Fruit fly (Drosophila melanogaster) whole organism, embryonic: ENCODE results near the gene Jarid2.

ENCODE experiments used
- Bdp1 ChIP-seq: fragments of 200-800 bp; sonication (Bioruptor generic); optimal IDR thresholded peaks from 3 replicates; lab custom pipeline; 2016; ENCODE audit warnings: missing biosample characterization, missing genetic modification characterization
- CG10959 ChIP-seq: fragments of 200-800 bp; sonication (Bioruptor generic); IDR thresholded peaks from 2 replicates; pipeline ENCODE4 v1.3.6; 2022; ENCODE audit warnings: missing biosample characterization, missing genetic modification characterization
- CG11695 ChIP-seq: fragments of 200-800 bp; sonication (Bioruptor generic); IDR thresholded peaks from 3 replicates; pipeline ENCODE4 v1.3.6; 2022; ENCODE audit warnings: missing biosample characterization, missing genetic modification characterization
- CG12071 ChIP-seq: fragments of 200-800 bp; sonication (Bioruptor generic); optimal IDR thresholded peaks from 3 replicates; lab custom pipeline; 2018; ENCODE audit warnings: missing biosample characterization, mild to moderate bottlenecking, missing genetic modification characterization
- CG13287 ChIP-seq: fragments of 200-800 bp; sonication (Bioruptor generic); IDR thresholded peaks from 2 replicates; pipeline ENCODE4 v1.3.6; 2022; ENCODE audit warnings: missing biosample characterization, missing genetic modification characterization; ENCODE audit not compliant: partially characterized antibody
- CG2678 ChIP-seq: fragments of 200-800 bp; sonication (Bioruptor generic); optimal IDR thresholded peaks from 3 replicates; lab custom pipeline; 2019; ENCODE audit warnings: missing biosample characterization, mild to moderate bottlenecking, missing genetic modification characterization, moderate library complexity
- CG31441 ChIP-seq: fragments of 200-800 bp; sonication (Bioruptor generic); IDR thresholded peaks from 2 replicates; pipeline ENCODE4 v1.3.6; 2022; ENCODE audit warnings: missing biosample characterization, missing genetic modification characterization
- CG33213 ChIP-seq: fragments of 200-800 bp; sonication (Bioruptor generic); optimal IDR thresholded peaks from 3 replicates; lab custom pipeline; 2016; ENCODE audit warnings: missing biosample characterization, missing genetic modification characterization
- CG3407 ChIP-seq: fragments of 200-800 bp; sonication (Bioruptor generic); optimal IDR thresholded peaks from 2 replicates; lab custom pipeline; 2018; ENCODE audit warnings: missing biosample characterization, mild to moderate bottlenecking, missing genetic modification characterization
- CG4617 ChIP-seq: fragments of 200-800 bp; sonication (Bioruptor generic); optimal IDR thresholded peaks from 3 replicates; lab custom pipeline; 2016; ENCODE audit warnings: missing biosample characterization, missing genetic modification characterization, borderline replicate concordance
- CG4820 ChIP-seq: fragments of 200-800 bp; sonication (Bioruptor generic); optimal IDR thresholded peaks from 3 replicates; lab custom pipeline; 2016; ENCODE audit warnings: missing biosample characterization, missing genetic modification characterization
- CG5245 ChIP-seq: fragments of 200-800 bp; sonication (Bioruptor generic); optimal IDR thresholded peaks from 3 replicates; lab custom pipeline; 2016; ENCODE audit warnings: missing biosample characterization, missing genetic modification characterization
- CG6683 ChIP-seq: fragments of 200-800 bp; sonication (Bioruptor generic); optimal IDR thresholded peaks from 2 replicates; lab custom pipeline; 2017; ENCODE audit warnings: missing biosample characterization, mild to moderate bottlenecking, missing genetic modification characterization, missing genetic modification reagents
- CG7556 ChIP-seq: fragments of 200-800 bp; sonication (Bioruptor generic); optimal IDR thresholded peaks from 2 replicates; lab custom pipeline; 2017; ENCODE audit warnings: missing biosample characterization, mild to moderate bottlenecking, missing genetic modification characterization
- CG9817 ChIP-seq: fragments of 200-800 bp; sonication (Bioruptor generic); optimal IDR thresholded peaks from 2 replicates; lab custom pipeline; 2018; ENCODE audit warnings: missing biosample characterization, mild to moderate bottlenecking, missing genetic modification characterization, moderate library complexity
- CG9932 ChIP-seq: fragments of 200-800 bp; sonication (Bioruptor generic); IDR thresholded peaks from 2 replicates; pipeline ENCODE4 v1.3.6; 2022; ENCODE audit warnings: missing biosample characterization, missing genetic modification characterization
- Eip74EF ChIP-seq, 2 experiments: fragments of 200-800 bp in 1 of 2; fragments of >200 bp in 1 of 2; sonication (Bioruptor generic) in 1 of 2; optimal IDR thresholded peaks; 2 replicates each; lab custom pipeline; 2017 to 2019; ENCODE audit warnings: missing biosample characterization in 2 of 2, missing genetic modification characterization in 2 of 2, mild to moderate bottlenecking in 1 of 2, moderate library complexity in 1 of 2
- H2.0 ChIP-seq: fragments of 200-800 bp; sonication (Bioruptor generic); IDR thresholded peaks from 2 replicates; pipeline ENCODE4 v1.3.6; 2022; ENCODE audit warnings: missing biosample characterization, missing genetic modification characterization
- HLH54F ChIP-seq: fragments of 200-800 bp; sonication (Bioruptor generic); optimal IDR thresholded peaks from 3 replicates; lab custom pipeline; 2016; ENCODE audit warnings: missing biosample characterization, missing genetic modification characterization
- Lim3 ChIP-seq: fragments of 200-800 bp; sonication (Bioruptor generic); IDR thresholded peaks from 2 replicates; pipeline ENCODE4 v1.3.6; 2022; ENCODE audit warnings: missing biosample characterization, missing genetic modification characterization
- Meics ChIP-seq: fragments of 200-800 bp; sonication (Bioruptor generic); optimal IDR thresholded peaks from 2 replicates; lab custom pipeline; 2017; ENCODE audit warnings: missing biosample characterization, mild to moderate bottlenecking, missing genetic modification characterization
- Mrtf ChIP-seq: fragments of 200-800 bp; sonication (Bioruptor generic); IDR thresholded peaks from 3 replicates; pipeline ENCODE4 v1.3.6; 2022; ENCODE audit warnings: missing biosample characterization, missing genetic modification characterization
- Taf1 ChIP-seq: fragments of 200-800 bp; sonication (Bioruptor generic); IDR thresholded peaks from 2 replicates; pipeline ENCODE4 v1.3.6; 2022; ENCODE audit warnings: missing biosample characterization, missing genetic modification characterization
- Xbp1 ChIP-seq: fragments of 200-800 bp; sonication (Bioruptor generic); optimal IDR thresholded peaks from 3 replicates; lab custom pipeline; 2016; ENCODE audit warnings: missing biosample characterization, mild to moderate bottlenecking, missing genetic modification characterization
- Xrp1 ChIP-seq: fragments of 200-800 bp; sonication (Bioruptor generic); IDR thresholded peaks from 2 replicates; pipeline ENCODE4 v1.3.6; 2022; ENCODE audit warnings: missing biosample characterization, missing genetic modification characterization
- amos ChIP-seq: fragments of 200-800 bp; sonication (Bioruptor generic); IDR thresholded peaks from 2 replicates; pipeline ENCODE4 v1.3.6; 2022; ENCODE audit warnings: missing biosample characterization, missing genetic modification characterization; ENCODE audit not compliant: partially characterized antibody
- ara ChIP-seq: fragments of 200-800 bp; sonication (Bioruptor generic); IDR thresholded peaks from 2 replicates; pipeline ENCODE4 v1.3.6; 2022; ENCODE audit warnings: missing biosample characterization, missing genetic modification characterization
- chif ChIP-seq, 2 experiments: fragments of 200-800 bp; sonication (Bioruptor generic); optimal IDR thresholded peaks; 3 replicates each; lab custom pipeline; 2016; ENCODE audit warnings: missing biosample characterization in 2 of 2, missing genetic modification characterization in 2 of 2
- chinmo ChIP-seq: fragments of 200-800 bp; sonication (Bioruptor generic); IDR thresholded peaks from 4 replicates; pipeline ENCODE4 v1.3.6; 2022; ENCODE audit warnings: missing biosample characterization, missing genetic modification characterization; ENCODE audit not compliant: partially characterized antibody
- chm ChIP-seq: fragments of 200-800 bp; sonication (Bioruptor generic); IDR thresholded peaks from 2 replicates; pipeline ENCODE4 v1.3.6; 2022; ENCODE audit warnings: missing biosample characterization, missing genetic modification characterization
- ci ChIP-seq: fragments of 200-800 bp; sonication (Bioruptor generic); IDR thresholded peaks from 3 replicates; pipeline ENCODE4 v1.3.6; 2022; ENCODE audit warnings: missing biosample characterization, missing genetic modification characterization
- disco-r ChIP-seq: fragments of 200-800 bp; sonication (Bioruptor generic); optimal IDR thresholded peaks from 2 replicates; lab custom pipeline; 2016; ENCODE audit warnings: missing biosample characterization, missing genetic modification characterization
- dm ChIP-seq: fragments of 200-800 bp; sonication (Bioruptor generic); optimal IDR thresholded peaks from 3 replicates; lab custom pipeline; 2016; ENCODE audit warnings: missing biosample characterization, missing genetic modification characterization
- eve ChIP-seq, 2 experiments: fragments of >200 bp; optimal IDR thresholded peaks; 2 replicates each; lab custom pipeline; 2017; ENCODE audit warnings: missing biosample characterization in 2 of 2, missing genetic modification characterization in 2 of 2
- gce ChIP-seq: fragments of 200-800 bp; sonication (Bioruptor generic); IDR thresholded peaks from 3 replicates; pipeline ENCODE4 v1.3.6; 2022; ENCODE audit warnings: missing biosample characterization, missing genetic modification characterization
- gem ChIP-seq: fragments of 200-800 bp; sonication (Bioruptor generic); optimal IDR thresholded peaks from 2 replicates; lab custom pipeline; 2019; ENCODE audit warnings: missing biosample characterization, mild to moderate bottlenecking, missing genetic modification characterization, moderate library complexity
- h ChIP-seq: fragments of >200 bp; optimal IDR thresholded peaks from 2 replicates; lab custom pipeline; 2017
- hkb ChIP-seq, 2 experiments: fragments of 200-800 bp in 1 of 2; fragments of >200 bp in 1 of 2; sonication (Bioruptor generic) in 1 of 2; IDR thresholded peaks in 1 of 2; optimal IDR thresholded peaks in 1 of 2; 2 replicates each; pipeline versions ENCODE4 v1.3.6 to Lab custom; 2017 to 2022; ENCODE audit warnings: missing biosample characterization in 1 of 2, missing genetic modification characterization in 1 of 2
- jumu ChIP-seq: fragments of 200-800 bp; sonication (Bioruptor generic); optimal IDR thresholded peaks from 3 replicates; lab custom pipeline; 2016; ENCODE audit warnings: missing biosample characterization, missing genetic modification characterization
- kay ChIP-seq: fragments of 200-800 bp; sonication (Bioruptor generic); optimal IDR thresholded peaks from 2 replicates; lab custom pipeline; 2016; ENCODE audit warnings: missing biosample characterization, missing genetic modification characterization
- lab ChIP-seq: fragments of 200-800 bp; sonication (Bioruptor generic); optimal IDR thresholded peaks from 3 replicates; lab custom pipeline; 2017; ENCODE audit warnings: missing biosample characterization, missing genetic modification characterization, mild to moderate bottlenecking, moderate library complexity, missing genetic modification reagents
- mirr ChIP-seq: fragments of 200-800 bp; sonication (Bioruptor generic); optimal IDR thresholded peaks from 3 replicates; lab custom pipeline; 2018; ENCODE audit warnings: missing biosample characterization, mild to moderate bottlenecking, missing genetic modification characterization
- otp ChIP-seq: fragments of 200-800 bp; sonication (Bioruptor generic); IDR thresholded peaks from 3 replicates; pipeline ENCODE4, ENCODE4 v1.3.6; 2022; ENCODE audit warnings: missing biosample characterization, missing genetic modification characterization
- pum ChIP-seq: fragments of 200-800 bp; sonication (Bioruptor generic); optimal IDR thresholded peaks from 2 replicates; lab custom pipeline; 2016; ENCODE audit warnings: missing biosample characterization, missing genetic modification characterization
- slou ChIP-seq: fragments of 200-800 bp; sonication (Bioruptor generic); optimal IDR thresholded peaks from 3 replicates; lab custom pipeline; 2016; ENCODE audit warnings: missing biosample characterization, missing genetic modification characterization
- sug ChIP-seq: fragments of 200-800 bp; optimal IDR thresholded peaks from 2 replicates; lab custom pipeline; 2019; ENCODE audit warnings: missing biosample characterization, mild to moderate bottlenecking, missing genetic modification characterization, moderate library complexity
- trh ChIP-seq: fragments of 200-800 bp; sonication (Bioruptor generic); optimal IDR thresholded peaks from 2 replicates; lab custom pipeline; 2016; ENCODE audit warnings: missing biosample characterization, missing genetic modification characterization
- tup ChIP-seq: fragments of 200-800 bp; sonication (Bioruptor generic); optimal IDR thresholded peaks from 2 replicates; lab custom pipeline; 2016; ENCODE audit warnings: missing biosample characterization, mild to moderate bottlenecking, missing genetic modification characterization, moderate library complexity
- vfl ChIP-seq: fragments of 200-800 bp; sonication (Bioruptor generic); optimal IDR thresholded peaks from 2 replicates; lab custom pipeline; 2016; ENCODE audit warnings: missing biosample characterization, missing genetic modification characterization

Gene Jarid2

DNA sequence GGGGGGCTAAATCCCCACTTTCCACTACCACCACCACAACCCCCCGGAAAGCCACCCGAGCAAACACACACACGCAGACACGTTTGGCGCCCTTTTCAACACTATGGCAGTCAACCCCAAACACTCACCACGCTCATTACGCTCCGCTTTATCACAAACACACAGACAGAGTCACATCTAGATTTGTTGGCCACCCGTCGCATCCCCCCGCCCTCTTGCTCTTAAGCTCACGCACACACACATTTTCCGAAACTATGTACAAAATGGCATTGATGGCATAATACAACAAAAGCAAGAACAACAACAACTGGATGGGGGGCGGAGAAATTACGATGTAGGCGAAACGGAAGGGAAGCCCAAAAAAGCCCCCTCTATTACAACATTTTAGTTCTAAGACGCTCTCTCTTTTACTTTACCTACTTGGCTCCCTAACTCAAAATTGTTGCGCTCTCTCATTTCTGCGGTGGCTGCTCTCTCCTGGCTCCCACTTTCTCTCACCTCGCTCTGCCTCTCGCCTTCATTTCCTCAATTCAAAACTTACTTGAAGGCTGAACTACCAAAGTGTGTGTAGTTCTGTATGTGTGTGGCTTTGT is 11.1 kb upstream of the Jarid2 start (continued):
- TF ChIP-seq gce (GFP tag; lab: Robert Waterston, UW), result no peak

DNA sequence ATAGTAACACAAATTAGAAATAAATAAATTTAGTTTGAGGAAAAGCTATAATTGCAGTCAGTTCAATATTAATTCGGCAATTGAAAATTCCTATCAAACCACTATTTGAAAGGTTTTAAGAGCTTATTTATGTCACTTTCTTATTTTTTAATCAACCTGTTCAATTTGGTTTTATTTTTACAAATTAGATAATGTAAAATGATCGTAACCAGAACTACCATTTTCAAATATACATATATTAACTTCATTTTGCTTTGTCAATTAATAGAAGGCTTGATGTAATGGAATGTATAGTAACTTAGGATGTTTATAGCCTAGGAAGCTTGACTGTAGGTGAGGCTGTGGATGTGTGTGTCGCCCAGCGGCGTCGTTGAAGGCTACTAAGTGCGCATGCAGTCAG is 10.2 kb upstream of the Jarid2 start:
- TF ChIP-seq mirr (GFP tag; lab: Kevin White, UChicago) (no peak), eve (GFP tag; optimal IDR thresholded peaks at IDR 0.05; lab: Kevin White, UChicago) (no peak), CG7556 (GFP tag; lab: Kevin White, UChicago) (peak; percentile 74), CG9817 (tag; lab: Kevin White, UChicago) (no peak), amos (GFP tag; lab: Robert Waterston, UW) (no peak), H2.0 (GFP tag; lab: Robert Waterston, UW) (no peak), CG2678 (tag; lab: Kevin White, UChicago) (peak; percentile 75), chif (GFP tag; optimal IDR thresholded peaks at IDR 0.05; lab: Kevin White, UChicago) (no peak), chm (GFP tag; lab: Robert Waterston, UW) (no peak), Xrp1 (GFP tag; lab: Robert Waterston, UW) (no peak), CG6683 (GFP tag; lab: Kevin White, UChicago) (no peak), otp (GFP tag; lab: Robert Waterston, UW) (no peak), lab (peak; percentile 52), Bdp1 (GFP tag; lab: Kevin White, UChicago) (no peak), ci (GFP tag; lab: Robert Waterston, UW) (no peak), CG5245 (GFP tag; lab: Kevin White, UChicago) (no peak), CG13287 (GFP tag; lab: Robert Waterston, UW) (no peak), Xbp1 (GFP tag; lab: Kevin White, UChicago) (peak; percentile 11), kay (GFP tag; lab: Kevin White, UChicago) (no peak), jumu (GFP tag; lab: Kevin White, UChicago) (no peak), Lim3 (GFP tag; lab: Robert Waterston, UW) (no peak), Mrtf (GFP tag; lab: Robert Waterston, UW) (no peak), sug (tag; lab: Kevin White, UChicago) (peak; percentile 16), gem (peak; percentile 64), Meics (GFP tag; lab: Kevin White, UChicago) (peak; percentile 41), hkb (optimal IDR thresholded peaks at IDR 0.05; lab: Kevin White, UChicago) (no peak), hkb (GFP tag; IDR thresholded peaks at IDR 0.05; lab: Robert Waterston, UW) (no peak), trh (GFP tag; lab: Kevin White, UChicago) (no peak), CG11695 (GFP tag; lab: Robert Waterston, UW) (no peak), CG9932 (GFP tag; lab: Robert Waterston, UW) (no peak), CG3407 (GFP tag; lab: Kevin White, UChicago) (no peak), Taf1 (GFP tag; lab: Robert Waterston, UW) (no peak), vfl (GFP tag; lab: Kevin White, UChicago) (no peak), CG31441 (GFP tag; lab: Robert Waterston, UW) (peak; percentile 51; the same call in 1 of the 2 replicates), CG4820 (GFP tag; lab: Kevin White, UChicago) (no peak), CG33213 (no peak), Eip74EF (GFP tag; optimal IDR thresholded peaks at IDR 0.05; lab: Kevin White, UChicago) (peak in 1 of 2 experiments; percentile 14), dm (GFP tag; lab: Kevin White, UChicago) (no peak), ara (GFP tag; lab: Robert Waterston, UW) (no peak), CG4617 (GFP tag; lab: Kevin White, UChicago) (no peak), disco-r (GFP tag; lab: Kevin White, UChicago) (no peak), HLH54F (GFP tag; lab: Kevin White, UChicago) (no peak), chinmo (GFP tag; lab: Robert Waterston, UW) (no peak), h (lab: Kevin White, UChicago) (no peak), tup (GFP tag; lab: Kevin White, UChicago) (no peak), pum (GFP tag; lab: Kevin White, UChicago) (no peak), slou (GFP tag; lab: Kevin White, UChicago) (no peak), CG12071 (no peak), CG10959 (GFP tag; lab: Robert Waterston, UW) (no peak)
